Fruit fly (Drosophila melanogaster) whole organism, prepupa: ENCODE data around the gene CG15530.

Source experiments
- Blimp-1 ChIP-seq: fragments of 200-800 bp; sonication (Bioruptor generic); optimal IDR thresholded peaks from 3 replicates; lab custom pipeline; 2017; ENCODE audit warnings: missing biosample characterization, missing genetic modification characterization, mild to moderate bottlenecking, moderate library complexity, missing genetic modification reagents
- CG10631 ChIP-seq: fragments of 200-800 bp; sonication (Bioruptor generic); optimal IDR thresholded peaks from 2 replicates; lab custom pipeline; 2016; ENCODE audit warnings: missing biosample characterization, missing genetic modification characterization
- CG10669 ChIP-seq: fragments of 200-800 bp; sonication (Bioruptor generic); optimal IDR thresholded peaks from 3 replicates; lab custom pipeline; 2018; ENCODE audit warnings: missing biosample characterization, mild to moderate bottlenecking, missing genetic modification characterization, moderate library complexity
- CG11294 ChIP-seq: fragments of 200-800 bp; sonication (Bioruptor generic); IDR thresholded peaks from 2 replicates; pipeline ENCODE4 v1.3.6; 2022; ENCODE audit warnings: missing biosample characterization, missing genetic modification characterization
- CG11762 ChIP-seq: fragments of 200-800 bp; sonication (Bioruptor generic); optimal IDR thresholded peaks from 3 replicates; lab custom pipeline; 2016; ENCODE audit warnings: missing biosample characterization, missing genetic modification characterization; ENCODE audit not compliant: insufficient read depth
- CG11902 ChIP-seq: fragments of 200-800 bp; sonication (Bioruptor generic); optimal IDR thresholded peaks from 3 replicates; lab custom pipeline; 2016; ENCODE audit warnings: missing biosample characterization, missing genetic modification characterization
- CG15336 ChIP-seq: fragments of 200-800 bp; sonication (Bioruptor generic); IDR thresholded peaks from 2 replicates; pipeline ENCODE4 v1.3.6; 2022; ENCODE audit warnings: missing biosample characterization, missing genetic modification characterization
- CG16779 ChIP-seq: fragments of 200-800 bp; sonication (Bioruptor generic); optimal IDR thresholded peaks from 3 replicates; lab custom pipeline; 2017; ENCODE audit warnings: missing biosample characterization, mild to moderate bottlenecking, missing genetic modification characterization
- CG3032 ChIP-seq: fragments of 200-800 bp; optimal IDR thresholded peaks from 2 replicates; lab custom pipeline; 2019; ENCODE audit warnings: missing biosample characterization, mild to moderate bottlenecking, missing genetic modification characterization, moderate library complexity
- CG32006 ChIP-seq: fragments of 200-800 bp; sonication (Bioruptor generic); optimal IDR thresholded peaks from 3 replicates; lab custom pipeline; 2017; ENCODE audit warnings: missing biosample characterization, mild to moderate bottlenecking, missing genetic modification characterization
- CG34406 ChIP-seq: fragments of 200-800 bp; sonication (Bioruptor generic); optimal IDR thresholded peaks from 3 replicates; lab custom pipeline; 2016; ENCODE audit warnings: missing biosample characterization, missing genetic modification characterization
- CG3919 ChIP-seq: fragments of 200-800 bp; sonication (Bioruptor generic); optimal IDR thresholded peaks from 3 replicates; lab custom pipeline; 2016; ENCODE audit warnings: missing biosample characterization, missing genetic modification characterization
- CG6163 ChIP-seq: fragments of 200-800 bp; sonication (Bioruptor generic); IDR thresholded peaks from 3 replicates; pipeline ENCODE4 v1.3.6; 2022; ENCODE audit warnings: missing biosample characterization, missing genetic modification characterization
- CG6276 ChIP-seq: fragments of 200-800 bp; sonication (Bioruptor generic); optimal IDR thresholded peaks from 2 replicates; lab custom pipeline; 2017; ENCODE audit warnings: missing biosample characterization, mild to moderate bottlenecking, missing genetic modification characterization
- CG6808 ChIP-seq: fragments of 200-800 bp; sonication (Bioruptor generic); optimal IDR thresholded peaks from 3 replicates; lab custom pipeline; 2017; ENCODE audit warnings: missing biosample characterization, missing genetic modification characterization, mild to moderate bottlenecking, moderate library complexity, missing genetic modification reagents
- CG6854 ChIP-seq: fragments of 200-800 bp; sonication (Bioruptor generic); optimal IDR thresholded peaks from 2 replicates; lab custom pipeline; 2017; ENCODE audit warnings: missing biosample characterization, mild to moderate bottlenecking, missing genetic modification characterization
- CG7368 ChIP-seq: fragments of 200-800 bp; sonication (Bioruptor generic); optimal IDR thresholded peaks from 3 replicates; lab custom pipeline; 2016; ENCODE audit warnings: missing biosample characterization, missing genetic modification characterization
- CG8119 ChIP-seq: fragments of 200-800 bp; sonication (Bioruptor generic); IDR thresholded peaks from 3 replicates; pipeline ENCODE4 v1.3.6; 2022; ENCODE audit warnings: missing biosample characterization, missing genetic modification characterization
- CG8632 ChIP-seq: fragments of 200-800 bp; sonication (Bioruptor generic); optimal IDR thresholded peaks from 3 replicates; lab custom pipeline; 2016; ENCODE audit warnings: missing biosample characterization, missing genetic modification characterization
- CG9139 ChIP-seq: fragments of 200-800 bp; sonication (Bioruptor generic); optimal IDR thresholded peaks from 3 replicates; lab custom pipeline; 2017; ENCODE audit warnings: missing biosample characterization, mild to moderate bottlenecking, missing genetic modification characterization
- Eip75B ChIP-seq: fragments of 200-800 bp; sonication (Bioruptor generic); optimal IDR thresholded peaks from 3 replicates; lab custom pipeline; 2016; ENCODE audit warnings: missing biosample characterization, missing genetic modification characterization
- Eip78C ChIP-seq: fragments of 200-800 bp; sonication (Bioruptor generic); peaks from one replicate; lab custom pipeline; 2016; ENCODE audit warnings: missing biosample characterization, missing genetic modification characterization
- Eip93F ChIP-seq: fragments of 200-800 bp; sonication (Bioruptor generic); optimal IDR thresholded peaks from 2 replicates; lab custom pipeline; 2016; ENCODE audit warnings: missing biosample characterization, mild to moderate bottlenecking, missing genetic modification characterization
- Ets21C ChIP-seq: fragments of 200-800 bp; sonication (Bioruptor generic); optimal IDR thresholded peaks from 3 replicates; lab custom pipeline; 2016; ENCODE audit warnings: missing biosample characterization, missing genetic modification characterization
- Gug ChIP-seq: fragments of 200-800 bp; sonication (Bioruptor generic); IDR thresholded peaks from 2 replicates; pipeline ENCODE4 v1.3.6; 2022; ENCODE audit warnings: missing biosample characterization, missing genetic modification characterization
- Hr38 ChIP-seq: sonication (Bioruptor generic); optimal IDR thresholded peaks from 2 replicates; lab custom pipeline; 2016; ENCODE audit warnings: missing biosample characterization, missing genetic modification characterization
- Hr4 ChIP-seq: fragments of 200-800 bp; sonication (Bioruptor generic); optimal IDR thresholded peaks from 3 replicates; lab custom pipeline; 2016; ENCODE audit warnings: missing biosample characterization, missing genetic modification characterization
- Lpt ChIP-seq: fragments of 200-800 bp; sonication (Bioruptor generic); optimal IDR thresholded peaks from 3 replicates; lab custom pipeline; 2016; ENCODE audit warnings: missing biosample characterization, missing genetic modification characterization
- Smox ChIP-seq: fragments of 200-800 bp; sonication (Bioruptor generic); optimal IDR thresholded peaks from 3 replicates; lab custom pipeline; 2016; ENCODE audit warnings: missing biosample characterization, missing genetic modification characterization
- Sox102F ChIP-seq: fragments of 200-800 bp; sonication (Bioruptor generic); optimal IDR thresholded peaks from 2 replicates; lab custom pipeline; 2016; ENCODE audit warnings: missing biosample characterization, mild to moderate bottlenecking, missing genetic modification characterization
- Sox14 ChIP-seq: fragments of 200-800 bp; sonication (Bioruptor generic); optimal IDR thresholded peaks from 3 replicates; lab custom pipeline; 2016; ENCODE audit warnings: missing biosample characterization, missing genetic modification characterization
- Sox15 ChIP-seq: fragments of 200-800 bp; sonication (Bioruptor generic); optimal IDR thresholded peaks from 3 replicates; lab custom pipeline; 2016; ENCODE audit warnings: missing biosample characterization, missing genetic modification characterization
- achi ChIP-seq: fragments of 200-800 bp; sonication (Bioruptor generic); optimal IDR thresholded peaks from 3 replicates; lab custom pipeline; 2016; ENCODE audit warnings: missing biosample characterization, missing genetic modification characterization
- acj6 ChIP-seq: fragments of 200-800 bp; sonication (Bioruptor generic); optimal IDR thresholded peaks from 3 replicates; lab custom pipeline; 2016; ENCODE audit warnings: missing biosample characterization, missing genetic modification characterization
- cyc ChIP-seq: fragments of 200-800 bp; sonication (Bioruptor generic); optimal IDR thresholded peaks from 3 replicates; lab custom pipeline; 2016; ENCODE audit warnings: missing biosample characterization, missing genetic modification characterization
- dac ChIP-seq: fragments of 200-800 bp; sonication (Bioruptor generic); optimal IDR thresholded peaks from 2 replicates; lab custom pipeline; 2017; ENCODE audit warnings: missing biosample characterization, mild to moderate bottlenecking, missing genetic modification characterization
- dsx ChIP-seq: fragments of 200-800 bp; optimal IDR thresholded peaks from 3 replicates; lab custom pipeline; 2019; ENCODE audit warnings: missing biosample characterization, mild to moderate bottlenecking, missing genetic modification characterization, moderate library complexity; ENCODE audit not compliant: poor library complexity, severe bottlenecking
- eg ChIP-seq: fragments of 200-800 bp; sonication (Bioruptor generic); IDR thresholded peaks from 3 replicates; pipeline ENCODE4 v1.3.6; 2022; ENCODE audit warnings: missing biosample characterization, missing genetic modification characterization
- esn ChIP-seq: fragments of 200-800 bp; sonication (Bioruptor generic); optimal IDR thresholded peaks from 2 replicates; lab custom pipeline; 2016; ENCODE audit warnings: missing biosample characterization, mild to moderate bottlenecking, missing genetic modification characterization, moderate library complexity
- fd59A ChIP-seq: fragments of 200-800 bp; sonication (Bioruptor generic); optimal IDR thresholded peaks from 2 replicates; lab custom pipeline; 2017; ENCODE audit warnings: missing biosample characterization, mild to moderate bottlenecking, missing genetic modification characterization, missing genetic modification reagents
- fd85E ChIP-seq: fragments of 200-800 bp; sonication (Bioruptor generic); optimal IDR thresholded peaks from 3 replicates; lab custom pipeline; 2016; ENCODE audit warnings: missing biosample characterization, missing genetic modification characterization
- fkh ChIP-seq: fragments of 200-800 bp; sonication (Bioruptor generic); optimal IDR thresholded peaks from 3 replicates; lab custom pipeline; 2017; ENCODE audit warnings: missing biosample characterization, mild to moderate bottlenecking, missing genetic modification characterization, moderate library complexity
- lz ChIP-seq: fragments of 200-800 bp; sonication (Bioruptor generic); optimal IDR thresholded peaks from 3 replicates; lab custom pipeline; 2016; ENCODE audit warnings: missing biosample characterization, missing genetic modification characterization
- net ChIP-seq: fragments of 200-800 bp; sonication (Bioruptor generic); optimal IDR thresholded peaks from 3 replicates; lab custom pipeline; 2016; ENCODE audit warnings: missing biosample characterization, missing genetic modification characterization
- pdm3 ChIP-seq: fragments of 200-800 bp; sonication (Bioruptor generic); optimal IDR thresholded peaks from 3 replicates; lab custom pipeline; 2016; ENCODE audit warnings: missing biosample characterization, missing genetic modification characterization
- salr ChIP-seq, 2 experiments: fragments of 200-800 bp; sonication (Bioruptor generic); optimal IDR thresholded peaks; 3 replicates each; lab custom pipeline; 2016 to 2018; ENCODE audit warnings: missing biosample characterization in 2 of 2, missing genetic modification characterization in 2 of 2, mild to moderate bottlenecking in 1 of 2
- spab ChIP-seq: fragments of 200-800 bp; sonication (Bioruptor generic); optimal IDR thresholded peaks from 2 replicates; lab custom pipeline; 2017; ENCODE audit warnings: missing biosample characterization, mild to moderate bottlenecking, missing genetic modification characterization, missing genetic modification reagents
- ss ChIP-seq, 2 experiments: fragments of 200-800 bp; sonication (Bioruptor generic); optimal IDR thresholded peaks; 2 replicates in 1 of 2; 3 replicates in 1 of 2; lab custom pipeline; 2017 to 2018; ENCODE audit warnings: mild to moderate bottlenecking in 2 of 2, missing biosample characterization in 2 of 2, missing genetic modification characterization in 2 of 2, moderate library complexity in 1 of 2
- topi ChIP-seq: fragments of 200-800 bp; sonication (Bioruptor generic); optimal IDR thresholded peaks from 3 replicates; lab custom pipeline; 2016; ENCODE audit warnings: missing biosample characterization, missing genetic modification characterization
- vri ChIP-seq: fragments of 200-800 bp; sonication (Bioruptor generic); optimal IDR thresholded peaks from 3 replicates; lab custom pipeline; 2016; ENCODE audit warnings: missing biosample characterization, mild to moderate bottlenecking, missing genetic modification characterization

The CG15530 gene

dm6 chr3R:30208766-30209484 is 31.2 kb downstream of the CG15530 start, which contains the start of gene RpS7:
TSS of gene RpS7 (minus strand) at chr3R:30209020.
- peak; percentile 59 for TF ChIP-seq CG8632 (GFP tag; lab: Kevin White, UChicago)
- TF ChIP-seq vri, result peak; percentile 62
- peak; percentile 2 for TF ChIP-seq Hr4 (GFP tag; lab: Kevin White, UChicago)
- peak; percentile 43 for TF ChIP-seq CG11762 (GFP tag; lab: Kevin White, UChicago)
- TF ChIP-seq dac (GFP tag; lab: Kevin White, UChicago), result no peak
- TF ChIP-seq acj6 (GFP tag; lab: Kevin White, UChicago), result peak; percentile 46
- TF ChIP-seq Ets21C (GFP tag; lab: Kevin White, UChicago), result peak; percentile 21
- TF ChIP-seq CG10669 (GFP tag; lab: Kevin White, UChicago), result peak; percentile 63
- peak; percentile 50 for TF ChIP-seq spab (GFP tag; lab: Kevin White, UChicago)
- no peak; the same call in 1 of the 2 replicates for TF ChIP-seq CG15336 (GFP tag; lab: Robert Waterston, UW)
- peak; percentile 30 for TF ChIP-seq Sox14 (GFP tag; lab: Kevin White, UChicago)
- TF ChIP-seq CG11902 (GFP tag; lab: Kevin White, UChicago), result no peak
- TF ChIP-seq fkh (GFP tag; lab: Kevin White, UChicago), result peak; percentile 29
- peak; percentile 61; the same call in 1 of the 2 replicates for TF ChIP-seq Gug (GFP tag; lab: Robert Waterston, UW)
- no peak for TF ChIP-seq fd59A (GFP tag; lab: Kevin White, UChicago)
- peak; percentile 42 for TF ChIP-seq cyc (GFP tag; lab: Kevin White, UChicago)
- TF ChIP-seq Eip78C (GFP tag; lab: Kevin White, UChicago), result peak; percentile 89
- TF ChIP-seq CG34406 (GFP tag; lab: Kevin White, UChicago), result peak; percentile 71
- TF ChIP-seq Hr38 (GFP tag; lab: Kevin White, UChicago), result no peak
- peak; percentile 79 for TF ChIP-seq eg
- peak; percentile 56 for TF ChIP-seq CG10631 (GFP tag; lab: Kevin White, UChicago)
- TF ChIP-seq dsx (GFP tag; lab: Kevin White, UChicago), result peak; percentile 17
- TF ChIP-seq CG3919 (GFP tag; lab: Kevin White, UChicago), result peak; percentile 80
- TF ChIP-seq Smox (GFP tag; lab: Kevin White, UChicago), result peak; percentile 46
- peak; percentile 42; the same call in 2 of the 3 replicates for TF ChIP-seq CG8119 (GFP tag; lab: Robert Waterston, UW)
- peak; percentile 47 for TF ChIP-seq CG3032
- no peak for TF ChIP-seq Eip93F (GFP tag; lab: Kevin White, UChicago)
- TF ChIP-seq Lpt (GFP tag; lab: Kevin White, UChicago), result no peak
- TF ChIP-seq esn (GFP tag; lab: Kevin White, UChicago), result peak; percentile 68
- peak; percentile 73 for TF ChIP-seq topi (GFP tag; lab: Kevin White, UChicago)
- peak; percentile 57 for TF ChIP-seq lz (GFP tag; lab: Kevin White, UChicago)
- TF ChIP-seq CG7368 (GFP tag; lab: Kevin White, UChicago), result peak; percentile 78
- TF ChIP-seq CG6854 (GFP tag; lab: Kevin White, UChicago), result peak; percentile 94
- peak; percentile 39 for TF ChIP-seq CG6276
- peak; percentile 57 for TF ChIP-seq fd85E (GFP tag; lab: Kevin White, UChicago)
- TF ChIP-seq ss (GFP tag; optimal IDR thresholded peaks at IDR 0.05; lab: Kevin White, UChicago), result peak; percentile 75 to 80
- peak; percentile 8 to 61 for TF ChIP-seq salr (GFP tag; optimal IDR thresholded peaks at IDR 0.05; lab: Kevin White, UChicago)
- TF ChIP-seq CG9139 (GFP tag; lab: Kevin White, UChicago), result peak; percentile 76
- TF ChIP-seq Sox102F (GFP tag; lab: Kevin White, UChicago), result peak; percentile 73
- TF ChIP-seq CG32006 (GFP tag; lab: Kevin White, UChicago), result no peak
- no peak for TF ChIP-seq Sox15 (GFP tag; lab: Kevin White, UChicago)
- TF ChIP-seq Blimp-1 (GFP tag; lab: Kevin White, UChicago), result peak; percentile 49
- TF ChIP-seq net, result peak; percentile 75
- TF ChIP-seq CG11294, result no peak
- TF ChIP-seq achi, result peak; percentile 80
- peak; percentile 72 for TF ChIP-seq CG6808 (GFP tag; lab: Kevin White, UChicago)
- TF ChIP-seq CG6163 (GFP tag; lab: Robert Waterston, UW), result peak; percentile 69
- TF ChIP-seq CG16779 (tag; lab: Kevin White, UChicago), result peak; percentile 70
- TF ChIP-seq pdm3 (GFP tag; lab: Kevin White, UChicago), result peak; percentile 48
- peak; percentile 37 for TF ChIP-seq Eip75B (GFP tag; lab: Kevin White, UChicago)
